Worm (Caenorhabditis elegans): Measurements from ENCODE around the gene col-9.

DNA sequence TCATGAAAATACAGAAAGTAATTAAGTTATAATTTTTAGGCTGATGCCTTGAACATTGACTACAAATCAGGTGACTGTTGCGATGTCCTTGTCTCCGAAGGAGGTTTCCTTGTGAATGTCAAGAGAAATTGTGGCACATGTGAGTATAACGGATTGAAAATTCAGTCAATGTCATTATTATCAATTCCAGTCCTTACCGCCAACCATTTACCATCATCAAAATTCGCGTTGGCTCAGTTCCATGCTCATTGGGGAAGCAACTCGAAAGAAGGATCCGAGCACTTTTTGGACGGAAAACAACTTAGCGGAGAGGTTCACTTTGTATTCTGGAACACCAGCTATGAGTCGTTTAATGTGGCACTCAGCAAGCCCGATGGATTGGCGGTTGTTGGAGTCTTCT lies 46.5 kb upstream of the col-9 start:
- TF ChIP-seq ceh-32 (tag; optimal IDR thresholded peaks at IDR 0.05; ENCODE audit: poor library complexity) = no peak
- no peak for TF ChIP-seq nhr-28 (tag; optimal IDR thresholded peaks at IDR 0.05)
- TF ChIP-seq set-16 (GFP tag; IDR thresholded peaks at IDR 0.05) = no peak
- peak; percentile 95 for TF ChIP-seq ama-1 (optimal IDR thresholded peaks at IDR 0.05)
- TF ChIP-seq daf-8 (GFP tag; IDR thresholded peaks at IDR 0.05) = no peak
- no peak for TF ChIP-seq unc-39 (tag; optimal IDR thresholded peaks at IDR 0.05)
- no peak for TF ChIP-seq aha-1 (tag)
- TF ChIP-seq daf-12 (tag; optimal IDR thresholded peaks at IDR 0.05) = no peak
- TF ChIP-seq ztf-11 (tag; optimal IDR thresholded peaks at IDR 0.05) = no peak
- TF ChIP-seq lin-15B (tag; optimal IDR thresholded peaks at IDR 0.05) = no peak
- no peak for TF ChIP-seq nhr-42 (GFP tag; IDR thresholded peaks at IDR 0.05)
- no peak for TF ChIP-seq unc-130 (GFP tag; optimal IDR thresholded peaks at IDR 0.05)
- TF ChIP-seq lin-39 (tag; optimal IDR thresholded peaks at IDR 0.05) = no peak
- no peak for TF ChIP-seq ces-1 (GFP tag; optimal IDR thresholded peaks at IDR 0.05)

Measured in whole organism, L4 larva.